Worm (Caenorhabditis elegans): ENCODE results near the gene ttr-35.

The ttr-35 gene

ce11 chrX:6510627-6511026 lies 1.5 kb upstream of the ttr-35 start, which contains the start of gene ttr-36:
Gene ttr-36 (plus strand): TSS chrX:6510927.
- TF ChIP-seq him-1 (tag; optimal IDR thresholded peaks at IDR 0.05) (no peak), dao-5 (tag; optimal IDR thresholded peaks at IDR 0.05) (no peak), W03F9.2 (tag; optimal IDR thresholded peaks at IDR 0.05) (no peak)

- TF ChIP-seq him-1 (tag; optimal IDR thresholded peaks at IDR 0.05) (no peak), W03F9.2 (tag; optimal IDR thresholded peaks at IDR 0.05) (no peak), dao-5 (tag; optimal IDR thresholded peaks at IDR 0.05) (no peak)
Measured at ce11 chrX:6514466-6514865, 2.4 kb downstream of the ttr-35 start.

- no peak for TF ChIP-seq dao-5 (tag; optimal IDR thresholded peaks at IDR 0.05)
- TF ChIP-seq him-1 (tag; optimal IDR thresholded peaks at IDR 0.05), result no peak
- no peak for TF ChIP-seq W03F9.2 (tag; optimal IDR thresholded peaks at IDR 0.05)
Measured at ce11 chrX:6515267-6515666, 3.2 kb downstream of the ttr-35 start.

- TF ChIP-seq dao-5 (tag; optimal IDR thresholded peaks at IDR 0.05) (no peak), him-1 (tag; optimal IDR thresholded peaks at IDR 0.05) (no peak), W03F9.2 (tag; optimal IDR thresholded peaks at IDR 0.05) (no peak)
Measured at ce11 chrX:6517025-6517770, 5.1 kb downstream of the ttr-35 start.

ce11 chrX:6518537-6518936 lies 6.5 kb downstream of the ttr-35 start, which contains the start of gene ets-4:
Gene ets-4 (plus strand): TSS chrX:6518883.
- TF ChIP-seq dao-5 (tag; optimal IDR thresholded peaks at IDR 0.05) (no peak), W03F9.2 (tag; optimal IDR thresholded peaks at IDR 0.05) (no peak), him-1 (tag; optimal IDR thresholded peaks at IDR 0.05) (no peak)

DNA sequence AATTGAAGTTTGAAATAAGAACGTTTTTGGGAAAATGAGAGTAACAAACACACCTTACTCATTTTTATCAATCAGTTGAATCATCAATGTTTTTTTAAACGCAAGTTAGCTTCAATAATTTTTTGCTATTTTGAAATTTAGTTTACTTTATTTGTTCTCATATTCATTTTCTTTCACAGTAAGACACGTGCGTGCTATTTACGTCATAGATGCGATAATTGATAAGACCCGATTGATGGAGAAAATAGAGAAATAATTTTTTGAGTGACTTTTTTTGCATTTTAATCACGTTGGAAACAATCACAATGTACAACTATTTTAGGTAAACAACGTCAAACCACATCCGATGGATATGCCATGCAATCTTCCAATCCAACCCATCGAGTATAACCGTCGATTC lies 7.4 kb downstream of the ttr-35 start:
- TF ChIP-seq him-1 (tag; optimal IDR thresholded peaks at IDR 0.05), result no peak
- no peak for TF ChIP-seq W03F9.2 (tag; optimal IDR thresholded peaks at IDR 0.05)
- no peak for TF ChIP-seq dao-5 (tag; optimal IDR thresholded peaks at IDR 0.05)

ce11 chrX:6519946-6520345 lies 7.9 kb downstream of the ttr-35 start:
- TF ChIP-seq W03F9.2 (tag; optimal IDR thresholded peaks at IDR 0.05), result no peak
- TF ChIP-seq him-1 (tag; optimal IDR thresholded peaks at IDR 0.05), result no peak
- no peak for TF ChIP-seq dao-5 (tag; optimal IDR thresholded peaks at IDR 0.05)

DNA sequence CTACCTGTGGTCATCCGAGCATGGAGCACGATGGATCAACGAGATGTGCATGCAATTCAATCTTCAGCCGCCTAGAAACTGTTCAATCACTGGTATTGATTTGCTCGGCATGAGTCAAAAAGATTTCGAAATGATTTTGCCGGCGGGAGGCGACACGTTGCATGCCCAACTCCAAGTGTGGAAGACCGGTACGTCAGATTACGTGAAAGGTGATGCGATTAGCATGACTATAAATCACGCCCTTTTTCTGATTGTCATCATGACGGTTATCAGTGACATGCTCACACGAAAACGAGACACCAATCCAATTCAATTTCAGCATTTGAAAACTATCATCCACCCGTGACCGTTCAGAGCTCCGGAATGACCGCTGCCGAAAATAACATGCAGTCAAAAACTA lies 8.6 kb downstream of the ttr-35 start:
- no peak for TF ChIP-seq dao-5 (tag; optimal IDR thresholded peaks at IDR 0.05)
- TF ChIP-seq W03F9.2 (tag; optimal IDR thresholded peaks at IDR 0.05), result no peak
- no peak for TF ChIP-seq him-1 (tag; optimal IDR thresholded peaks at IDR 0.05)

- TF ChIP-seq W03F9.2 (tag; optimal IDR thresholded peaks at IDR 0.05) (no peak), him-1 (tag; optimal IDR thresholded peaks at IDR 0.05) (no peak), dao-5 (tag; optimal IDR thresholded peaks at IDR 0.05) (peak; percentile 44)
Measured at ce11 chrX:6522634-6523070, 10.6 kb downstream of the ttr-35 start.

DNA sequence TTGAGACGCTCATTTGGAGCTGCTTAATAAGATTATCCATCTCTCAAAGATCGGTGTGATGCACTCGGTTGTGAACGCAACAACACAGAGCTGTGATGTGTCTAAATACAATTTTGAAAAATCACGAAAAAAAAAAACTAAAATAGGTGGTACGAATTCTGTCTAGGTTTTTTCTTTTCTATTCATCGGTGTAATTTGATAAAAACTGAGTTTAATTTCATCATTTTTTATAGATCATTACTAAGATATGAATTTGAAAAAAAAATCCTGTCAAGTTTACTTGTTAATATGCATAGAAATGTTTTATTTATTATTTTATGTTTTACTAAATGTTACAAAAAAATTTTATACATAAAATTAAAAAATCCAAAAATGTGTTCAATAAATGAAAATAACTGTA lies 18.0 kb downstream of the ttr-35 start, which contains the start of gene ceh-60:
TSS of gene ceh-60 (minus strand) at position 101 of the 400 bp plus-strand sequence.
- TF ChIP-seq W03F9.2 (tag; optimal IDR thresholded peaks at IDR 0.05), result no peak
- no peak for TF ChIP-seq dao-5 (tag; optimal IDR thresholded peaks at IDR 0.05)
- no peak for TF ChIP-seq him-1 (tag; optimal IDR thresholded peaks at IDR 0.05)

ce11 chrX:6530591-6530990 lies 18.5 kb downstream of the ttr-35 start:
- no peak for TF ChIP-seq dao-5 (tag; optimal IDR thresholded peaks at IDR 0.05)
- TF ChIP-seq him-1 (tag; optimal IDR thresholded peaks at IDR 0.05), result no peak
- no peak for TF ChIP-seq W03F9.2 (tag; optimal IDR thresholded peaks at IDR 0.05)

DNA sequence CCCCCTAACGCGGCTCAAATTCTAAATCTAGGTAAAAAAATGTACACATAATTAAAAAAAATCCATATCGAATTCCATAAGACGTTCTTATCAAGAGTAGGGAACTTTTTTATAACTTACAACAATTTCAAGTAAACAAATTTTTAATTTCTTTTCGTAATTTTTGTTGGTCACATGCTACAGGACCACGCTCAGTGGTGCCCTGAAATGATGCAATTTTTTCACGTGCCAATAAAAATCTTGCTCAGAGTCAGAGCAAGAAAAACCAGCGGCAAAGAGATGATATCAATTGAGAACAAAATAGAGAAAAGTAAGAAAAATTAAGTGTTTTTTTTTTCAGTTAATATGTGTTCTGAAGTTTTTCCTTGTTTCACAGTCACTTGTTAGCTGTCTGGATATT lies 19.8 kb downstream of the ttr-35 start:
- TF ChIP-seq him-1 (tag; optimal IDR thresholded peaks at IDR 0.05) (no peak), dao-5 (tag; optimal IDR thresholded peaks at IDR 0.05) (no peak), W03F9.2 (tag; optimal IDR thresholded peaks at IDR 0.05) (no peak)

- TF ChIP-seq W03F9.2 (tag; optimal IDR thresholded peaks at IDR 0.05) (no peak), dao-5 (tag; optimal IDR thresholded peaks at IDR 0.05) (no peak), him-1 (tag; optimal IDR thresholded peaks at IDR 0.05) (no peak)
Measured at ce11 chrX:6533038-6533437, 21.0 kb downstream of the ttr-35 start.

DNA sequence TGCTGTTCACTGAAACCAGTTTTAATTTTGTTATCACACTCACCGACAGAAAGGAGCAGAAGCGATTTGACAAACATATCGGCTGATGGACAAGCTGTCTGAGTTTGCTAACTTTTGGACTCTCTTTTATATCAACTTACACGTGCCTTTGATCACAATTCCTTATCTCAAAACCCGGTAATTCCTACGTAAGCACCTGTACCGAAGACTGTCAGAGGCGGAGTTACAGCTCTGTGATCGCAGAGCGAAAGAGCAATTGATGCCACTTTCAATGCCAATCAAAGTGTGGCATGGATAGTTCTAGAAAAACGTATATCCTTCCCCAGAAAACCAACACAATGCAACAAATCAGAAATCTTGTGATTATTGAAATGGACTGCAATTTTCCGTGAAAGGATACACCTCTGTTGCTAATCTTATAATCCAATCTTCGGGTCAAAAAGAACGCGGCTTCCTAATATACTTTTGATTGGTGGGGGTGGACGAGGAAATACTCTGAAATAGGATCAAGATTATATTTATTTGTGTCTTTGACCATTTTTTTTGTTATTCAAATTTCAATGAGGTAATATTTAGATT lies 24.7 kb downstream of the ttr-35 start, which contains the start of gene ilys-5:
TSS of gene ilys-5 (minus strand) at position 140 of the 579 bp plus-strand sequence.
- TF ChIP-seq him-1 (tag; optimal IDR thresholded peaks at IDR 0.05) (no peak), dao-5 (tag; optimal IDR thresholded peaks at IDR 0.05) (no peak), W03F9.2 (tag; optimal IDR thresholded peaks at IDR 0.05) (no peak)

Measured in whole organism, L4/young adult.